Fruit fly (Drosophila melanogaster) whole organism, embryonic: Measurements from ENCODE around the gene ATPsyngamma.
A peak's percentile ranks its signal among the peaks of the same experiment; 100 is the strongest.

ENCODE experiments used
- Bgb ChIP-seq: fragments of 200-800 bp; sonication (Bioruptor generic); IDR thresholded peaks from 2 replicates; pipeline ENCODE4 v1.3.6; 2022; ENCODE audit warnings: missing biosample characterization, missing genetic modification characterization; ENCODE audit not compliant: partially characterized antibody
- CG12744 ChIP-seq: fragments of 200-800 bp; sonication (Bioruptor generic); optimal IDR thresholded peaks from 2 replicates; lab custom pipeline; 2016; ENCODE audit warnings: missing biosample characterization, missing genetic modification characterization
- CG13296 ChIP-seq: fragments of 200-800 bp; sonication (Bioruptor generic); optimal IDR thresholded peaks from 3 replicates; lab custom pipeline; 2018; ENCODE audit warnings: missing biosample characterization, mild to moderate bottlenecking, missing genetic modification characterization
- CG13424 ChIP-seq: fragments of 200-800 bp; sonication (Bioruptor generic); optimal IDR thresholded peaks from 2 replicates; lab custom pipeline; 2019; ENCODE audit warnings: missing biosample characterization, mild to moderate bottlenecking, missing genetic modification characterization, moderate library complexity
- CG13775 ChIP-seq: fragments of 200-800 bp; sonication (Bioruptor generic); optimal IDR thresholded peaks from 3 replicates; lab custom pipeline; 2017; ENCODE audit warnings: missing biosample characterization, mild to moderate bottlenecking, missing genetic modification characterization
- CG14965 ChIP-seq: fragments of 200-800 bp; sonication (Bioruptor generic); optimal IDR thresholded peaks from 2 replicates; lab custom pipeline; 2016; ENCODE audit warnings: missing biosample characterization, missing genetic modification characterization, borderline replicate concordance
- CG15269 ChIP-seq: fragments of 200-800 bp; sonication (Bioruptor generic); optimal IDR thresholded peaks from 2 replicates; lab custom pipeline; 2018; ENCODE audit warnings: missing biosample characterization, mild to moderate bottlenecking, missing genetic modification characterization, moderate library complexity
- CG17328 ChIP-seq: fragments of 200-800 bp; sonication (Bioruptor generic); IDR thresholded peaks from 2 replicates; pipeline ENCODE4 v1.3.6; 2022; ENCODE audit warnings: missing biosample characterization, missing genetic modification characterization
- CG17361 ChIP-seq: fragments of 200-800 bp; sonication (Bioruptor generic); IDR thresholded peaks from 3 replicates; pipeline ENCODE4 v1.3.6; 2022; ENCODE audit warnings: missing biosample characterization, missing genetic modification characterization
- CG17829 ChIP-seq: fragments of 200-800 bp; optimal IDR thresholded peaks from 2 replicates; lab custom pipeline; 2019; ENCODE audit warnings: missing biosample characterization, mild to moderate bottlenecking, missing genetic modification characterization, moderate library complexity
- CG1792 ChIP-seq: fragments of 200-800 bp; sonication (Bioruptor generic); optimal IDR thresholded peaks from 2 replicates; lab custom pipeline; 2016; ENCODE audit warnings: missing biosample characterization, missing genetic modification characterization
- CG18764 ChIP-seq: fragments of 200-800 bp; sonication (Bioruptor generic); optimal IDR thresholded peaks from 3 replicates; lab custom pipeline; 2016; ENCODE audit warnings: missing biosample characterization, missing genetic modification characterization
- CG2199 ChIP-seq: fragments of 200-800 bp; sonication (Bioruptor generic); IDR thresholded peaks from 3 replicates; pipeline ENCODE4 v1.3.6; 2022; ENCODE audit warnings: missing biosample characterization, missing genetic modification characterization
- CG2202 ChIP-seq: fragments of 200-800 bp; sonication (Bioruptor generic); optimal IDR thresholded peaks from 2 replicates; lab custom pipeline; 2018; ENCODE audit warnings: missing biosample characterization, mild to moderate bottlenecking, missing genetic modification characterization
- CG30431 ChIP-seq: fragments of 200-800 bp; sonication (Bioruptor generic); optimal IDR thresholded peaks from 2 replicates; lab custom pipeline; 2017; ENCODE audit warnings: missing biosample characterization, missing genetic modification characterization
- CG6683 ChIP-seq: fragments of 200-800 bp; sonication (Bioruptor generic); optimal IDR thresholded peaks from 2 replicates; lab custom pipeline; 2017; ENCODE audit warnings: missing biosample characterization, mild to moderate bottlenecking, missing genetic modification characterization, missing genetic modification reagents
- CG7271 ChIP-seq: fragments of 200-800 bp; sonication (Bioruptor generic); optimal IDR thresholded peaks from 2 replicates; lab custom pipeline; 2018; ENCODE audit warnings: missing biosample characterization, mild to moderate bottlenecking, missing genetic modification characterization, moderate library complexity
- CG7372 ChIP-seq: fragments of 200-800 bp; sonication (Bioruptor generic); IDR thresholded peaks from 2 replicates; pipeline ENCODE4 v1.3.6; 2022; ENCODE audit warnings: missing biosample characterization, missing genetic modification characterization
- CG8388 ChIP-seq: fragments of 200-800 bp; sonication (Bioruptor generic); optimal IDR thresholded peaks from 2 replicates; lab custom pipeline; 2019; ENCODE audit warnings: missing biosample characterization, mild to moderate bottlenecking, missing genetic modification characterization, moderate library complexity
- CG9215 ChIP-seq: fragments of 200-800 bp; sonication (Bioruptor generic); IDR thresholded peaks from 2 replicates; pipeline ENCODE4 v1.3.6; 2022; ENCODE audit warnings: missing biosample characterization, missing genetic modification characterization
- Dad ChIP-seq: fragments of 200-800 bp; sonication (Bioruptor generic); optimal IDR thresholded peaks from 3 replicates; lab custom pipeline; 2016; ENCODE audit warnings: missing biosample characterization, missing genetic modification characterization
- Dfd ChIP-seq, 2 experiments: fragments of >200 bp; optimal IDR thresholded peaks; 2 replicates each; lab custom pipeline; 2017; ENCODE audit warnings: missing biosample characterization in 2 of 2, missing genetic modification characterization in 2 of 2
- Dll ChIP-seq: fragments of 200-800 bp; sonication (Bioruptor generic); IDR thresholded peaks from 4 replicates; pipeline ENCODE4 v1.3.6; 2022; ENCODE audit warnings: missing biosample characterization, missing genetic modification characterization; ENCODE audit not compliant: partially characterized antibody
- Drgx ChIP-seq: fragments of 200-800 bp; sonication (Bioruptor generic); IDR thresholded peaks from 2 replicates; pipeline ENCODE4 v1.3.6; 2022; ENCODE audit warnings: missing biosample characterization, missing genetic modification characterization
- H2.0 ChIP-seq: fragments of 200-800 bp; sonication (Bioruptor generic); IDR thresholded peaks from 2 replicates; pipeline ENCODE4 v1.3.6; 2022; ENCODE audit warnings: missing biosample characterization, missing genetic modification characterization
- HmgZ ChIP-seq: fragments of 200-800 bp; sonication (Bioruptor generic); optimal IDR thresholded peaks from 2 replicates; lab custom pipeline; 2018; ENCODE audit warnings: missing biosample characterization, mild to moderate bottlenecking, missing genetic modification characterization
- Hmr ChIP-seq: fragments of 200-800 bp; sonication (Bioruptor generic); optimal IDR thresholded peaks from 3 replicates; lab custom pipeline; 2017; ENCODE audit warnings: mild to moderate bottlenecking, missing biosample characterization, missing genetic modification reagents, missing genetic modification characterization
- Jarid2 ChIP-seq: fragments of 200-800 bp; sonication (Bioruptor generic); optimal IDR thresholded peaks from 3 replicates; lab custom pipeline; 2017; ENCODE audit warnings: mild to moderate bottlenecking, missing biosample characterization, missing genetic modification reagents, missing genetic modification characterization
- Lim3 ChIP-seq: fragments of 200-800 bp; sonication (Bioruptor generic); IDR thresholded peaks from 2 replicates; pipeline ENCODE4 v1.3.6; 2022; ENCODE audit warnings: missing biosample characterization, missing genetic modification characterization
- MBD-R2 ChIP-seq: fragments of 200-800 bp; sonication (Bioruptor generic); IDR thresholded peaks from 2 replicates; pipeline ENCODE4 v1.3.6; 2022; ENCODE audit warnings: missing biosample characterization, missing genetic modification characterization
- NK7.1 ChIP-seq: fragments of 200-800 bp; sonication (Bioruptor generic); optimal IDR thresholded peaks from 3 replicates; lab custom pipeline; 2016; ENCODE audit warnings: missing biosample characterization, missing genetic modification characterization
- Optix ChIP-seq: fragments of 200-800 bp; sonication (Bioruptor generic); IDR thresholded peaks from 3 replicates; pipeline ENCODE4 v1.3.6; 2022; ENCODE audit warnings: missing biosample characterization, missing genetic modification characterization
- PHDP ChIP-seq: fragments of 200-800 bp; sonication (Bioruptor generic); optimal IDR thresholded peaks from 3 replicates; lab custom pipeline; 2018; ENCODE audit warnings: missing biosample characterization, mild to moderate bottlenecking, missing genetic modification characterization, moderate library complexity
- Sry-δ ChIP-seq: fragments of 200-800 bp; sonication (Bioruptor generic); optimal IDR thresholded peaks from 2 replicates; lab custom pipeline; 2016; ENCODE audit warnings: missing biosample characterization, missing genetic modification characterization
- Vsx1 ChIP-seq: fragments of 200-800 bp; sonication (Bioruptor generic); optimal IDR thresholded peaks from 2 replicates; lab custom pipeline; 2017; ENCODE audit warnings: missing biosample characterization, mild to moderate bottlenecking, missing genetic modification characterization, missing genetic modification reagents
- ap ChIP-seq: fragments of 200-800 bp; sonication (Bioruptor generic); IDR thresholded peaks from 2 replicates; pipeline ENCODE4 v1.3.6; 2022; ENCODE audit warnings: missing biosample characterization, missing genetic modification characterization
- bcd ChIP-seq: fragments of 200-800 bp; sonication (Bioruptor generic); optimal IDR thresholded peaks from 2 replicates; lab custom pipeline; 2017; ENCODE audit warnings: missing biosample characterization, mild to moderate bottlenecking, missing genetic modification characterization
- cad ChIP-seq: fragments of >200 bp; optimal IDR thresholded peaks from 2 replicates; lab custom pipeline; 2017; ENCODE audit warnings: missing biosample characterization, missing genetic modification characterization
- cg ChIP-seq: fragments of 200-800 bp; sonication (Bioruptor generic); optimal IDR thresholded peaks from 3 replicates; lab custom pipeline; 2019; ENCODE audit warnings: missing biosample characterization, mild to moderate bottlenecking, missing genetic modification characterization, moderate library complexity
- dati ChIP-seq: fragments of 200-800 bp; sonication (Bioruptor generic); IDR thresholded peaks from 2 replicates; pipeline ENCODE4 v1.3.6; 2022; ENCODE audit warnings: missing biosample characterization, missing genetic modification characterization
- dimm ChIP-seq: fragments of 200-800 bp; sonication (Bioruptor generic); IDR thresholded peaks from 2 replicates; pipeline ENCODE4 v1.3.6; 2022; ENCODE audit warnings: missing biosample characterization, missing genetic modification characterization
- dpn ChIP-seq, 2 experiments: fragments of 200-800 bp; sonication (Bioruptor generic); optimal IDR thresholded peaks; 3 replicates each; lab custom pipeline; 2016; ENCODE audit warnings: missing biosample characterization in 2 of 2, missing genetic modification characterization in 2 of 2
- gsb-n ChIP-seq: fragments of 200-800 bp; sonication (Bioruptor generic); optimal IDR thresholded peaks from 3 replicates; lab custom pipeline; 2018; ENCODE audit warnings: missing biosample characterization, mild to moderate bottlenecking, missing genetic modification characterization
- hth ChIP-seq: fragments of >200 bp; optimal IDR thresholded peaks from 2 replicates; lab custom pipeline; 2017; ENCODE audit warnings: inconsistent platforms
- lbe ChIP-seq: fragments of 200-800 bp; sonication (Bioruptor generic); optimal IDR thresholded peaks from 2 replicates; lab custom pipeline; 2016; ENCODE audit warnings: missing biosample characterization, mild to moderate bottlenecking, missing genetic modification characterization
- p53 ChIP-seq: fragments of 200-800 bp; sonication (Bioruptor generic); optimal IDR thresholded peaks from 2 replicates; lab custom pipeline; 2016; ENCODE audit warnings: missing biosample characterization, missing genetic modification characterization
- pb ChIP-seq: fragments of 200-800 bp; sonication (Bioruptor generic); optimal IDR thresholded peaks from 3 replicates; lab custom pipeline; 2016; ENCODE audit warnings: missing biosample characterization, missing genetic modification characterization
- repo ChIP-seq: fragments of 200-800 bp; sonication (Bioruptor generic); optimal IDR thresholded peaks from 2 replicates; lab custom pipeline; 2016; ENCODE audit warnings: missing biosample characterization, missing genetic modification characterization
- sr ChIP-seq: fragments of 200-800 bp; sonication (Bioruptor generic); IDR thresholded peaks from 3 replicates; pipeline ENCODE4 v1.3.6; 2022; ENCODE audit warnings: missing biosample characterization, missing genetic modification characterization
- vfl ChIP-seq: fragments of 200-800 bp; sonication (Bioruptor generic); optimal IDR thresholded peaks from 2 replicates; lab custom pipeline; 2016; ENCODE audit warnings: missing biosample characterization, missing genetic modification characterization
- zen ChIP-seq: fragments of 200-800 bp; sonication (Bioruptor generic); optimal IDR thresholded peaks from 3 replicates; lab custom pipeline; 2018; ENCODE audit warnings: missing biosample characterization, mild to moderate bottlenecking, missing genetic modification characterization, moderate library complexity
- zfh2 ChIP-seq: fragments of 200-800 bp; sonication (Bioruptor generic); optimal IDR thresholded peaks from 2 replicates; lab custom pipeline; 2016; ENCODE audit warnings: missing biosample characterization, missing genetic modification characterization

The ATPsyngamma gene

DNA sequence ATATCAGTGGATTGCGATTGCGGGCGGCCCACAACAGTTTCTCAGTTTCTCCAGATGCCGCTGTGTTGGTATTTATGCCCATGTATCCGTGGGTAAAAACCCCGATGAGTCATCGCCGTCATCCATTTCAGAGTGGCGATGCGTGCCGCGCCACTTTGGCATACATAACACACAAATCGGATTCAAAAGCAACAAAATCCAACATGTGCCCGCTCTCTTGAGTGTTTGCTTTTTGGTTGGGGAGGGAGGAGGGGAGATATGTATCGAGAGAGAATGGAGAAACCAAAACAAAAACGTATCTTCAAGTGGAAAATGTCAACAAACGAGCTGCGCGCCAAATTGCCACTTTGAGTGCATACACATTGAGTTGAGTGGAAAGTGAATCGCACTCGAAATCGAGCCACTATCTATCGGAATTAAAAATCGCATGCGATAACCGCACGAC, 22.7 kb upstream of the ATPsyngamma start (continued):
- TF ChIP-seq Dfd (GFP tag; optimal IDR thresholded peaks at IDR 0.05; lab: Kevin White, UChicago), result no peak
- no peak for TF ChIP-seq Lim3
- no peak for TF ChIP-seq Jarid2 (GFP tag; lab: Kevin White, UChicago)
- TF ChIP-seq CG8388 (GFP tag; lab: Kevin White, UChicago), result no peak
- TF ChIP-seq dpn (GFP tag; optimal IDR thresholded peaks at IDR 0.05; lab: Kevin White, UChicago), result no peak
- TF ChIP-seq repo (GFP tag; lab: Kevin White, UChicago), result no peak
- peak; percentile 8 for TF ChIP-seq PHDP (tag; lab: Kevin White, UChicago)
- no peak for TF ChIP-seq CG17829
- TF ChIP-seq CG14965 (GFP tag; lab: Kevin White, UChicago), result no peak
- no peak for TF ChIP-seq CG9215
- TF ChIP-seq pb (GFP tag; lab: Kevin White, UChicago), result no peak
- TF ChIP-seq Vsx1, result no peak
- peak; percentile 82; the same call in 1 of the 2 replicates for TF ChIP-seq Bgb
- no peak for TF ChIP-seq dati
- no peak for TF ChIP-seq CG13775 (GFP tag; lab: Kevin White, UChicago)
- TF ChIP-seq CG1792 (GFP tag; lab: Kevin White, UChicago), result no peak
- peak; percentile 13 for TF ChIP-seq HmgZ (tag; lab: Kevin White, UChicago)
- TF ChIP-seq lbe (GFP tag; lab: Kevin White, UChicago), result peak; percentile 15
- TF ChIP-seq zfh2, result no peak
- no peak for TF ChIP-seq Dll (GFP tag; lab: Robert Waterston, UW)
- TF ChIP-seq p53 (GFP tag; lab: Kevin White, UChicago), result no peak
- TF ChIP-seq cad (GFP tag; lab: Kevin White, UChicago), result no peak
- peak; percentile 48 for TF ChIP-seq Hmr
- no peak for TF ChIP-seq NK7.1 (GFP tag; lab: Kevin White, UChicago)
- peak; percentile 13 for TF ChIP-seq CG2202 (tag; lab: Kevin White, UChicago)
- no peak for TF ChIP-seq CG13296
- no peak for TF ChIP-seq zen
- no peak for TF ChIP-seq CG6683 (GFP tag; lab: Kevin White, UChicago)
- no peak for TF ChIP-seq dimm (GFP tag; lab: Robert Waterston, UW)
- TF ChIP-seq Optix (GFP tag; lab: Robert Waterston, UW), result no peak
- no peak for TF ChIP-seq CG18764 (GFP tag; lab: Kevin White, UChicago)
- no peak for TF ChIP-seq CG7372 (GFP tag; lab: Robert Waterston, UW)
- no peak for TF ChIP-seq sr (GFP tag; lab: Robert Waterston, UW)
- peak; percentile 77 for TF ChIP-seq cg (GFP tag; lab: Kevin White, UChicago)
- TF ChIP-seq bcd, result no peak
- no peak for TF ChIP-seq CG12744 (GFP tag; lab: Kevin White, UChicago)
- TF ChIP-seq CG2199, result 0 out of 3 replicates have a peak, but pooled peaks have one; percentile 64
- TF ChIP-seq MBD-R2 (GFP tag; lab: Robert Waterston, UW), result no peak
- no peak for TF ChIP-seq CG13424 (tag; lab: Kevin White, UChicago)
- no peak for TF ChIP-seq hth (lab: Kevin White, UChicago)
- no peak for TF ChIP-seq Sry-δ (GFP tag; lab: Kevin White, UChicago)
- peak; percentile 18 for TF ChIP-seq gsb-n (tag; lab: Kevin White, UChicago)
- TF ChIP-seq CG17328, result 0 out of 2 replicates have a peak, but pooled peaks have one; percentile 12
- peak; percentile 24 for TF ChIP-seq CG15269 (tag; lab: Kevin White, UChicago)
- no peak for TF ChIP-seq H2.0 (GFP tag; lab: Robert Waterston, UW)
- no peak for TF ChIP-seq CG7271 (tag; lab: Kevin White, UChicago)
- TF ChIP-seq CG17361 (GFP tag; lab: Robert Waterston, UW), result no peak
- TF ChIP-seq Drgx (GFP tag; lab: Robert Waterston, UW), result no peak
- no peak for TF ChIP-seq Dad (GFP tag; lab: Kevin White, UChicago)
- TF ChIP-seq vfl (GFP tag; lab: Kevin White, UChicago), result no peak
- TF ChIP-seq ap (GFP tag; lab: Robert Waterston, UW), result no peak
- TF ChIP-seq CG30431, result no peak
